Comparison of ENCODE assay signal across 6 worm cellular contexts in the genomic region with DNA sequence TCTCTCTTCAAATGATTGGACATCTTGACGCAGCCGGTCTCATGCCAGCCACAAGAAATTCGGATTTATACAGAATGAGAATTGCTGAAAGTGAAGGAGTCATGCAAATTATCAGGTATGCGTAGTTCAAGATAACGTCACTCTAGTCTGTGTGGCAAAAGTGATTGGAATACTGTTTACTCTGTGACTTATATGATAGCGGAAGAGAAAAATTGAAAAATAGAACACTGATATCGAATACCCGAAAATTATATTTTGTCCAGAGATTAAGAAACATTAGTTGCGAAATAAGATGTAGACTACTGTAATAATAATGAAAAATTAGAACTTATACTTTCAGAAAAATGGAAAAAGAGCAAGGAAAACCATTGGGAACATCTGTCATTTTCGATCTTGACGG.
TF ChIP-seq lines count a peak whose summit lies in the region.

No protein-coding gene starts in this region.

TF ChIP-seq in whole organism, L1 larva, 84 proteins besides CTCF, POLR2A, EP300 and RAD21:
- TF ChIP-seq elt-2 (tag; optimal IDR thresholded peaks at IDR 0.05; lab: Kevin White, UChicago) (peak; percentile 37), fkh-4 (tag; optimal IDR thresholded peaks at IDR 0.05; lab: Kevin White, UChicago; ENCODE audit: borderline replicate concordance) (no peak), pqm-1 (tag; optimal IDR thresholded peaks at IDR 0.05; lab: Kevin White, UChicago) (no peak), nhr-84 (tag; optimal IDR thresholded peaks at IDR 0.05; lab: Kevin White, UChicago) (no peak), C34B4.2 (tag; optimal IDR thresholded peaks at IDR 0.05; lab: Kevin White, UChicago) (no peak)

TF ChIP-seq in whole organism, L2 larva, 48 proteins besides CTCF, POLR2A, EP300 and RAD21:
- TF ChIP-seq ztf-4 (tag; optimal IDR thresholded peaks at IDR 0.05; lab: Kevin White, UChicago) (no peak), fos-1 (tag; optimal IDR thresholded peaks at IDR 0.05; lab: Kevin White, UChicago) (peak; percentile 92), peb-1 (tag; optimal IDR thresholded peaks at IDR 0.05; lab: Kevin White, UChicago) (no peak), unc-55 (GFP tag; optimal IDR thresholded peaks at IDR 0.05; lab: Kevin White, UChicago) (no peak), sma-9 (GFP tag; optimal IDR thresholded peaks at IDR 0.05; lab: Kevin White, UChicago) (peak; percentile 33), sma-9 (tag; optimal IDR thresholded peaks at IDR 0.05; lab: Kevin White, UChicago) (no peak), aly-2 (tag; optimal IDR thresholded peaks at IDR 0.05; lab: Kevin White, UChicago) (no peak), R02D3.7 (tag; optimal IDR thresholded peaks at IDR 0.05; lab: Kevin White, UChicago) (no peak), zag-1 (tag; optimal IDR thresholded peaks at IDR 0.05; lab: Kevin White, UChicago) (no peak)
TF ChIP-seq in whole organism, L2 larva: peak in this region for 2.

TF ChIP-seq in whole organism, L3 larva, 47 proteins besides CTCF, POLR2A, EP300 and RAD21:
- peak; percentile 79 for TF ChIP-seq elt-2 (tag; optimal IDR thresholded peaks at IDR 0.05; lab: Kevin White, UChicago)
- TF ChIP-seq jun-1 (tag; optimal IDR thresholded peaks at IDR 0.05; lab: Kevin White, UChicago) = peak; percentile 51
- no peak for TF ChIP-seq nhr-237 (tag; optimal IDR thresholded peaks at IDR 0.05; lab: Kevin White, UChicago)
- peak; percentile 35 for TF ChIP-seq pha-4 (tag; optimal IDR thresholded peaks at IDR 0.05; lab: Kevin White, UChicago)
- peak; percentile 20 for TF ChIP-seq pqm-1 (tag; optimal IDR thresholded peaks at IDR 0.05; lab: Kevin White, UChicago)

TF ChIP-seq in whole organism, L4 larva, 104 proteins besides CTCF, POLR2A, EP300 and RAD21:
- TF ChIP-seq tra-1 (GFP tag; IDR thresholded peaks at IDR 0.05; lab: Robert Waterston, UW) (0 out of 2 replicates have a peak, but pooled peaks have one; percentile 30), nhr-48 (tag; optimal IDR thresholded peaks at IDR 0.05; lab: Kevin White, UChicago) (no peak), hlh-11 (tag; optimal IDR thresholded peaks at IDR 0.05; lab: Kevin White, UChicago) (peak; percentile 41), pqm-1 (tag; optimal IDR thresholded peaks at IDR 0.05; lab: Kevin White, UChicago) (peak; percentile 81), nhr-77 (tag; optimal IDR thresholded peaks at IDR 0.05; lab: Kevin White, UChicago) (peak; percentile 83), ZK546.5 (tag; optimal IDR thresholded peaks at IDR 0.05; lab: Kevin White, UChicago) (no peak), daf-16 (GFP tag; optimal IDR thresholded peaks at IDR 0.05; lab: Kevin White, UChicago) (no peak), daf-16 (tag; optimal IDR thresholded peaks at IDR 0.05; lab: Kevin White, UChicago) (peak; percentile 78), dmd-6 (GFP tag; IDR thresholded peaks at IDR 0.05; lab: Robert Waterston, UW) (peak; percentile 55; the same call in 1 of the 2 replicates), nhr-28 (tag; optimal IDR thresholded peaks at IDR 0.05; lab: Kevin White, UChicago) (peak; percentile 95)

TF ChIP-seq in whole organism, late embryonic, 69 proteins besides CTCF, POLR2A, EP300 and RAD21:
- no peak for TF ChIP-seq gmeb-2 (tag; optimal IDR thresholded peaks at IDR 0.05; lab: Kevin White, UChicago)
- TF ChIP-seq elt-2 (tag; optimal IDR thresholded peaks at IDR 0.05; lab: Kevin White, UChicago) = peak; percentile 80

TF ChIP-seq in whole organism, young adult, 124 proteins besides CTCF, POLR2A, EP300 and RAD21:
- TF ChIP-seq nhr-80 (tag; optimal IDR thresholded peaks at IDR 0.05; lab: Kevin White, UChicago) (peak; percentile 56), F33H1.4 (GFP tag; IDR thresholded peaks at IDR 0.05; lab: Robert Waterston, UW) (no peak), cebp-1 (GFP tag; IDR thresholded peaks at IDR 0.05; lab: Robert Waterston, UW) (no peak), cebp-1 (tag; optimal IDR thresholded peaks at IDR 0.05; lab: Kevin White, UChicago) (peak; percentile 59), snpc-3.4 (tag; optimal IDR thresholded peaks at IDR 0.05; lab: Kevin White, UChicago) (no peak), sdz-38 (tag; optimal IDR thresholded peaks at IDR 0.05; lab: Kevin White, UChicago) (no peak)
TF ChIP-seq in whole organism, young adult: peak in this region for 2.
